Worm (Caenorhabditis elegans): Measurements from ENCODE around the gene T05C7.4.

- TF ChIP-seq ztf-4 (tag; optimal IDR thresholded peaks at IDR 0.05) = no peak
- TF ChIP-seq ztf-1 (GFP tag; conservative IDR thresholded peaks at IDR 0.05) = no peak
- no peak for TF ChIP-seq snpc-4 (tag; optimal IDR thresholded peaks at IDR 0.05)
- no peak for TF ChIP-seq nhr-237 (tag; optimal IDR thresholded peaks at IDR 0.05)
- no peak for TF ChIP-seq nhr-77 (tag; optimal IDR thresholded peaks at IDR 0.05)
- TF ChIP-seq unc-39 (tag; optimal IDR thresholded peaks at IDR 0.05) = no peak
- no peak for TF ChIP-seq nhr-11 (tag; optimal IDR thresholded peaks at IDR 0.05)
These were observed 28.9 kb upstream of the T05C7.4 start for ce11 chrIV:82309-82708.

All from whole organism, L2 larva.